Worm (Caenorhabditis elegans) whole organism, early embryonic: ENCODE data around the gene F13E9.9.

ENCODE experiments used
- B0310.2 ChIP-seq: sonication (generic microtip); optimal IDR thresholded peaks from 2 replicates; lab custom pipeline; 2016; ENCODE audit warnings: mild to moderate bottlenecking, missing genetic modification characterization, missing compliant biosample characterization
- F13C5.2 ChIP-seq: sonication (generic microtip); optimal IDR thresholded peaks from 2 replicates; lab custom pipeline; 2017; ENCODE audit warnings: mild to moderate bottlenecking, missing genetic modification characterization, inconsistent platforms, missing compliant biosample characterization
- aly-1 ChIP-seq: sonication (generic microtip); optimal IDR thresholded peaks from 2 replicates; lab custom pipeline; 2016; ENCODE audit warnings: missing genetic modification characterization, missing compliant biosample characterization
- ama-1 ChIP-seq: fragments of 150-350 bp; optimal IDR thresholded peaks from 2 replicates; lab custom pipeline; 2014
- ceh-13 ChIP-seq: fragments of 200-800 bp; sonication (Bioruptor generic); optimal IDR thresholded peaks from 2 replicates; lab custom pipeline; 2018; ENCODE audit warnings: mild to moderate bottlenecking, missing genetic modification characterization, missing compliant biosample characterization
- ceh-36 ChIP-seq: sonication (generic microtip); optimal IDR thresholded peaks from 2 replicates; lab custom pipeline; 2016; ENCODE audit warnings: missing genetic modification characterization, inconsistent platforms, missing compliant biosample characterization
- ets-7 ChIP-seq: sonication (generic microtip); optimal IDR thresholded peaks from 2 replicates; lab custom pipeline; 2016; ENCODE audit warnings: missing genotype, missing genetic modification characterization, missing compliant biosample characterization
- flt-1 ChIP-seq: fragments of 200-800 bp; sonication (Bioruptor generic); IDR thresholded peaks from 2 replicates; pipeline ENCODE4 v1.3.6; 2022; ENCODE audit warnings: missing genetic modification characterization, missing compliant biosample characterization
- hmbx-1 ChIP-seq: sonication (generic microtip); optimal IDR thresholded peaks from 2 replicates; lab custom pipeline; 2016; ENCODE audit warnings: mild to moderate bottlenecking, missing genetic modification characterization, missing compliant biosample characterization
- hmg-4 ChIP-seq: fragments of 200-800 bp; sonication (Bioruptor generic); optimal IDR thresholded peaks from 2 replicates; lab custom pipeline; 2018; ENCODE audit warnings: mild to moderate bottlenecking, missing genetic modification characterization, missing compliant biosample characterization
- hnd-1 ChIP-seq: sonication (generic microtip); optimal IDR thresholded peaks from 2 replicates; lab custom pipeline; 2016; ENCODE audit warnings: missing genetic modification characterization, missing compliant biosample characterization
- pes-1 ChIP-seq: fragments of 200-800 bp; sonication (Bioruptor generic); IDR thresholded peaks from 2 replicates; pipeline ENCODE4 v1.3.6; 2022; ENCODE audit warnings: missing genetic modification reagents, missing genetic modification characterization, missing compliant biosample characterization
- scrt-1 ChIP-seq: fragments of 200-800 bp; sonication (Bioruptor generic); IDR thresholded peaks from 2 replicates; pipeline ENCODE4 v1.3.6; 2022; ENCODE audit warnings: missing genetic modification characterization, missing compliant biosample characterization
- sea-1 ChIP-seq: fragments of 200-800 bp; sonication (Bioruptor generic); conservative IDR thresholded peaks from 2 replicates; pipeline ENCODE4 v1.3.6; 2022; ENCODE audit warnings: missing genetic modification characterization, missing compliant biosample characterization
- tbx-11 ChIP-seq: fragments of 200-800 bp; sonication (Bioruptor generic); IDR thresholded peaks from 2 replicates; pipeline ENCODE4 v1.3.6; 2022; ENCODE audit warnings: missing genetic modification characterization, missing compliant biosample characterization
- tbx-37 ChIP-seq: fragments of 200-800 bp; sonication (Bioruptor generic); conservative IDR thresholded peaks from 2 replicates; pipeline ENCODE4 v1.3.6; 2022; ENCODE audit warnings: missing genetic modification reagents, missing genetic modification characterization, missing compliant biosample characterization
- tra-4 ChIP-seq: sonication (generic microtip); optimal IDR thresholded peaks from 2 replicates; lab custom pipeline; 2017; ENCODE audit warnings: missing genetic modification characterization, missing compliant biosample characterization

F13E9.9 gene

DNA sequence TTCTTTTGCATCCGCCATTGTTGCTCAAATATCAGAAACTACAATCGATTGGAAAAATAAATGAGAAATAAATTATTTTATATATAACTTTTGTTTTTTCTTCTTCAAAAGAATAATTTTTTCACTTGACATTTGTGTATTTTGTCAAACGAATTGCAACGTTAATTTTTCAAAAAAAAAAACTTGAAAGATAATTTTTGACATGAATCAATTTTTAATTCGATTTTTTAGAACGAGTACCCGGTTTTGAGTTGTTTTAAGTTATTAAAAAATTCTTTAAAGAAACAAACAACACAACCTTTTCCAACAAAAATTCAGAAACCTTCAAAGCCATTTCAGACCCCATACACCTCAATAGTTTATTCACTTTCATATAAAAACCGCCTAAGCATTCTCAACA, 14.7 kb downstream of the F13E9.9 start, which contains the start of gene F13E9.5:
Gene F13E9.5, minus strand, starts transcription at position 101 of the 400 bp plus-strand sequence.
- TF ChIP-seq hnd-1 (tag; lab: Kevin White, UChicago) (no peak), scrt-1 (GFP tag; lab: Robert Waterston, UW) (no peak), hmbx-1 (tag; lab: Kevin White, UChicago) (no peak), F13C5.2 (tag; lab: Kevin White, UChicago) (no peak), tbx-37 (GFP tag; lab: Robert Waterston, UW) (no peak), ceh-36 (tag; lab: Kevin White, UChicago) (no peak), ceh-13 (GFP tag; lab: Kevin White, UChicago) (no peak), flt-1 (GFP tag; lab: Robert Waterston, UW) (no peak), sea-1 (GFP tag; lab: Robert Waterston, UW) (no peak), B0310.2 (tag; lab: Kevin White, UChicago) (no peak), tra-4 (tag; lab: Kevin White, UChicago) (no peak), pes-1 (no peak), ets-7 (tag; lab: Kevin White, UChicago) (no peak), hmg-4 (no peak)

DNA sequence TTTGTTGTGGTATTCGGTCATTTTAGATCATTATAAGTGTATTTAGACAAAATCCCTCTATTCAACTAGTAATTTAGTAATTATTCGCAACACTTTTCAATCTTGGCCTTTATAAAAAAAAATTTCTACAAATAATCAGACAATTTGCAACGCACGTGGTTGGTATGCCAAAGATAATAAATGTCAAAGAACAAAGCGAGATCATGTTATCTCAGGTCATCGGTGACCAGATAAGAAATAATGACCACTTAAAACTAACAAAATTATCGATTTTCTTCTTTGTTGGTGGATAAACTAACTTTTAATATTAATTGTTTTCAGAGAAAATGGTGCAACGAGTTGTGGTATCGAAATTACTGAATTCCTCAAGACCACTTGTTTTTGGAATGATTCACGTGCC, 17.8 kb downstream of the F13E9.9 start, which contains the start of gene F13E9.13:
Gene F13E9.13, plus strand, starts transcription at position 317 of the 400 bp plus-strand sequence.
- no peak for TF ChIP-seq tbx-11 (GFP tag; lab: Robert Waterston, UW)

DNA sequence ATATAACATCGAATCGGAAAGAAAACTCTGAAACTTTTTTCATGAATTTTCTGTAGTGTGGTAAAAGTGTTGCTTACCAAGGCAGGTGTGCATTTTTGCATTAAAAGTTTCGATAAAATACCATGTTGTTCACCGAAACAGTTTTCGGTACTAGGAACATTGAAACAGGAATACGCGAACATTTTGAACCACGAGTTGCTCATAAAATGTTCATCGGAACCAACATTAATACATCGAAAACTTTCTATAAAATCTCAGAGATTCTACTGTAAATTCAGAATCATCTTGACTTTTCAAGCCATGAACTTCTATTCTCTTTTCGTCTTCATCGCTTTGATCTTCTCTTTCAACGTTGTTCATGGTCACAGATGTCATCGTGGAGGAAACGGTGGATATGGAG, 18.7 kb downstream of the F13E9.9 start, which contains the start of gene fipr-15:
Gene fipr-15, plus strand, starts transcription at position 301 of the 400 bp plus-strand sequence.
- TF ChIP-seq flt-1 (GFP tag; lab: Robert Waterston, UW): no peak
- no peak for TF ChIP-seq tbx-11 (GFP tag; lab: Robert Waterston, UW)
- no peak for TF ChIP-seq hmg-4
- no peak for TF ChIP-seq tra-4 (tag; lab: Kevin White, UChicago)
- TF ChIP-seq ceh-36 (tag; lab: Kevin White, UChicago): no peak
- TF ChIP-seq B0310.2 (tag; lab: Kevin White, UChicago): no peak
- TF ChIP-seq ets-7 (tag; lab: Kevin White, UChicago): no peak
- TF ChIP-seq hmbx-1 (tag; lab: Kevin White, UChicago): no peak
- TF ChIP-seq tbx-37 (GFP tag; lab: Robert Waterston, UW): no peak
- no peak for TF ChIP-seq sea-1 (GFP tag; lab: Robert Waterston, UW)
- no peak for TF ChIP-seq ama-1 (lab: Kevin White, UChicago)
- no peak for TF ChIP-seq scrt-1 (GFP tag; lab: Robert Waterston, UW)
- no peak for TF ChIP-seq hnd-1 (tag; lab: Kevin White, UChicago)
- TF ChIP-seq F13C5.2 (tag; lab: Kevin White, UChicago): no peak

DNA sequence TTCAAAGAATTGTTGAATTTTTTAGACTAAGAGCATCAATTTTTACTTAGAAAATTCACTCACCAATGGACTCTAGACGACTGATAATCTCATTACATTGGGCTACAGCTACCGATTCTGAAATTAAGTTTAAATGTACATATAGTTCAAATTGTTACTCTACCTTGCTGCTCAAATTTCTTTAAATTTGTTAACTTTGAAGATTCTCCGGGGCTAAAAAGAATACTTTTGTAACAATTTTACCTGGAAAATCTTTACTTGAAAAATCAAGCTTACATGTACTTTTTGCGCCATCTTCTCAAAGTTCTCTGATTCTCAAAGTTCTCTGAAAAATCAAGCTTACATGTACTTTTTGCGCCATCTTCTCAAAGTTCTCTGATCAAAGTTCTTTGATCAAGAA, 19.4 kb downstream of the F13E9.9 start, which contains the start of gene sdz-13:
Gene sdz-13, minus strand, starts transcription at position 101 of the 400 bp plus-strand sequence.
- no peak for TF ChIP-seq aly-1
- no peak for TF ChIP-seq hnd-1 (tag; lab: Kevin White, UChicago)
- TF ChIP-seq scrt-1 (GFP tag; lab: Robert Waterston, UW): no peak
- TF ChIP-seq pes-1: no peak

DNA sequence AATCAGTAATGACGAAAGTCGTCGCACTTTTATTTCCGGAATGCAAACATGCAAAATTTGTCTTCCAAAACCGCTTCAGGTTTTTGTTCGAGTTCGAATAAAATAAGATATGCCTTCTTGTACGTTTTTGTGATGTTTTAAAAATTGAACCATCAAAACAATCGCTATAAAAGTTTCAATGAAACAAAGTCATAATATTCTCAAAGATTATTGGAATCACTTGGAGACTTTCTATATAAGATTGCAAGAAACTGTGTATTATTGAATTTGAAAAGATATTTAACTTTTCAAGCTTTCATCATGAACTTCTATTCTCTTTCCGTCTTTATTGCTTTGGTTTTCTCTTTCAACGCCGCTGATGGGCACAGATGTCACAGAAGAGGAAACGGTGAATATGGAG, 22.1 kb downstream of the F13E9.9 start, which contains the start of gene fipr-14:
Gene fipr-14, plus strand, starts transcription at position 301 of the 400 bp plus-strand sequence.
- TF ChIP-seq hmbx-1 (tag; lab: Kevin White, UChicago): no peak
- no peak for TF ChIP-seq scrt-1 (GFP tag; lab: Robert Waterston, UW)
- TF ChIP-seq tbx-11 (GFP tag; lab: Robert Waterston, UW): no peak
- no peak for TF ChIP-seq aly-1
- TF ChIP-seq sea-1 (GFP tag; lab: Robert Waterston, UW): no peak
- TF ChIP-seq hmg-4: no peak
- no peak for TF ChIP-seq flt-1 (GFP tag; lab: Robert Waterston, UW)
- no peak for TF ChIP-seq ceh-13 (GFP tag; lab: Kevin White, UChicago)
- TF ChIP-seq pes-1: no peak

DNA sequence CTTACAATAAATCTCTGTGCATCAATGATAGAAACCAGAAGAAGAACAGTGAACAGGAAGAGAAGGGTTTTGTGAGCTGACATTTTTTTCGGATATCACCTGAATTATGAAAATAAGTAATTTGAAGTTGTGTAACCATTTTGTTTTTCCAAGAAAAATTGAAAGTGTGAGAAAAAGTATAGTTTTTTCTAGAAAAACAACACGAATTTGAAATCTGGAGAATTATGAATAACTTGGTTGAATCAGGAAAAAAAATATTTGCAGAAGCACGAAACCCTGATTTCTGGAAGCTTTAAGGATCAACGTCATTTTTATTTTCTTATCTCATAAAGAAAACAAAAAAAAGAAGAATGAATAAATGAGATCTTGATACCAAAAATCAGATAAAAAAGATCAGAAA, 24.5 kb downstream of the F13E9.9 start, which contains the start of gene F13E9.12:
Gene F13E9.12, minus strand, starts transcription at position 101 of the 400 bp plus-strand sequence.
- TF ChIP-seq aly-1: no peak
- TF ChIP-seq ceh-13 (GFP tag; lab: Kevin White, UChicago): no peak
- no peak for TF ChIP-seq ceh-36 (tag; lab: Kevin White, UChicago)
- TF ChIP-seq tbx-11 (GFP tag; lab: Robert Waterston, UW): no peak
- no peak for TF ChIP-seq hmg-4

DNA sequence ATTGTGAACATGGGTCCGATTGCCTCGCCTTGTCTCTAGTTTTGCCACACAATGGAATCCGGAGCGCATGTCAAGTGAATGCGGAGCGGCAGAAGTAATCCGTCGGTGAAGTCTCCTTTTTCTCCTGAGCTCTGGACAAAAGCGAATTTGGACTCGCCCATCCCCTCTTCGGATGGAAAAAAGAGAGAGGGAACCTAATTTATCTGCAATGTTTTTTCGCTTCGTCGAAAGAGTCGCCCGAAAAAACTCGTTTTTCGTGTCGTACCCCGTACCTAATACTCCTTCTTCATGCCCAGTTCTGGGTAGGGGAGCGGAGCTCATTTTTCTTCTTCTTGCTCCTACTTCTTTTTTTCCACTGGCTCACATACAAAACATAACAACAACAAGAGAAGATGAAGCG, 28.8 kb downstream of the F13E9.9 start:
- no peak for TF ChIP-seq F13C5.2 (tag; lab: Kevin White, UChicago)
- TF ChIP-seq aly-1: no peak
- TF ChIP-seq B0310.2 (tag; lab: Kevin White, UChicago): no peak
- TF ChIP-seq flt-1 (GFP tag; lab: Robert Waterston, UW): no peak
- TF ChIP-seq tra-4 (tag; lab: Kevin White, UChicago): no peak
- no peak for TF ChIP-seq pes-1
- TF ChIP-seq ceh-36 (tag; lab: Kevin White, UChicago): no peak
- no peak for TF ChIP-seq ama-1 (lab: Kevin White, UChicago)
- TF ChIP-seq tbx-37 (GFP tag; lab: Robert Waterston, UW): no peak
- TF ChIP-seq hnd-1 (tag; lab: Kevin White, UChicago): no peak
- no peak for TF ChIP-seq tbx-11 (GFP tag; lab: Robert Waterston, UW)
- no peak for TF ChIP-seq ceh-13 (GFP tag; lab: Kevin White, UChicago)
- TF ChIP-seq hmg-4: no peak
- TF ChIP-seq scrt-1 (GFP tag; lab: Robert Waterston, UW): no peak
- TF ChIP-seq ets-7 (tag; lab: Kevin White, UChicago): no peak

DNA sequence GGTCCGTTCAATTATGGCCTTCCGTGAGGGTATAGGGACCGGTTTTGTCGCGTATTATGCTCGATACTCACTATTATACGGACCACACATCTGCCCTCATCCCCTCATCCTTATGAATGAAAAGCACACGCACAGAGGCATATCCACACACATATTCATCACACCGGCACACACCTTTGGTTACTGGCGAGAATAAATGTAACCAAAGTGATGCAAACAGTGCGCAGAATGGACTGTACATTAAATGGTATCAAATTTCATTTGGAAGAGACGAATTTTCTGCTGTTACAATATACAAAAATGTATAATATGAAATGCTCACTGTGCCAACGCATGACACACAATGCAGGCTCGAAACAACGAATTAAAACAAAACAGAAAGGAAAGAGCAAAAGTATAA, 29.3 kb downstream of the F13E9.9 start:
- TF ChIP-seq ama-1 (lab: Kevin White, UChicago): no peak
- TF ChIP-seq ets-7 (tag; lab: Kevin White, UChicago): no peak
- no peak for TF ChIP-seq scrt-1 (GFP tag; lab: Robert Waterston, UW)
- no peak for TF ChIP-seq hnd-1 (tag; lab: Kevin White, UChicago)
- TF ChIP-seq ceh-13 (GFP tag; lab: Kevin White, UChicago): no peak
- peak; percentile 21 for TF ChIP-seq hmg-4
- no peak for TF ChIP-seq B0310.2 (tag; lab: Kevin White, UChicago)
- TF ChIP-seq sea-1 (GFP tag; lab: Robert Waterston, UW): no peak
- no peak for TF ChIP-seq hmbx-1 (tag; lab: Kevin White, UChicago)
- TF ChIP-seq flt-1 (GFP tag; lab: Robert Waterston, UW): 0 out of 2 replicates have a peak, but pooled peaks have one; percentile 43
